Fruit fly (Drosophila melanogaster) whole organism, wandering third instar larva: ENCODE measurements around the gene Rhp.

Source experiments
- CG32264 ChIP-seq: fragments of 200-800 bp; sonication (Bioruptor generic); optimal IDR thresholded peaks from 2 replicates; lab custom pipeline; 2016; ENCODE audit warnings: missing biosample characterization, missing genetic modification characterization
- CG9705 ChIP-seq: fragments of 200-800 bp; sonication (Bioruptor generic); optimal IDR thresholded peaks from 2 replicates; lab custom pipeline; 2018; ENCODE audit warnings: missing biosample characterization, mild to moderate bottlenecking, missing genetic modification characterization
- Dfd ChIP-seq: fragments of >200 bp; optimal IDR thresholded peaks from 2 replicates; lab custom pipeline; 2017; ENCODE audit warnings: missing biosample characterization, missing genetic modification characterization
- Dif ChIP-seq: fragments of 200-275, 200-300 bp; sonication (Bioruptor generic); optimal IDR thresholded peaks from 2 replicates; lab custom pipeline; 2018; ENCODE audit warnings: missing biosample characterization, missing genetic modification characterization; ENCODE audit not compliant: partially characterized antibody
- GATAd ChIP-seq: sonication (Bioruptor generic); optimal IDR thresholded peaks from 2 replicates; lab custom pipeline; 2016; ENCODE audit warnings: missing biosample characterization, missing genetic modification characterization
- HLH106 ChIP-seq: fragments of 200-800 bp; optimal IDR thresholded peaks from 3 replicates; lab custom pipeline; 2019; ENCODE audit warnings: missing biosample characterization, mild to moderate bottlenecking, missing genetic modification characterization, moderate library complexity
- Hnf4 ChIP-seq: fragments of 200-800 bp; sonication (Bioruptor generic); optimal IDR thresholded peaks from 2 replicates; lab custom pipeline; 2016; ENCODE audit warnings: missing biosample characterization, mild to moderate bottlenecking, missing genetic modification characterization
- Hr78 ChIP-seq: fragments of >200 bp; optimal IDR thresholded peaks from 2 replicates; lab custom pipeline; 2017; ENCODE audit warnings: missing biosample characterization, missing genetic modification characterization
- Hr83 ChIP-seq: fragments of 200-300 bp; sonication (Bioruptor generic); optimal IDR thresholded peaks from 2 replicates; lab custom pipeline; 2016; ENCODE audit warnings: missing biosample characterization, mild to moderate bottlenecking, missing genetic modification characterization, moderate library complexity; ENCODE audit not compliant: poor library complexity, severe bottlenecking
- Jra ChIP-seq: sonication (Bioruptor generic); optimal IDR thresholded peaks from 2 replicates; lab custom pipeline; 2016; ENCODE audit warnings: missing biosample characterization, missing genetic modification characterization
- Mio ChIP-seq: sonication (Bioruptor generic); optimal IDR thresholded peaks from 2 replicates; lab custom pipeline; 2016; ENCODE audit warnings: missing biosample characterization, missing genetic modification characterization
- Myc ChIP-seq: fragments of >200 bp; optimal IDR thresholded peaks from 2 replicates; lab custom pipeline; 2017
- OdsH ChIP-seq: fragments of 200-800 bp; sonication (Bioruptor generic); optimal IDR thresholded peaks from 2 replicates; lab custom pipeline; 2016; ENCODE audit warnings: missing biosample characterization, mild to moderate bottlenecking, missing genetic modification characterization
- Rel ChIP-seq, 2 experiments: fragments of 200-800 bp; sonication (Bioruptor generic) in 1 of 2; optimal IDR thresholded peaks; 2 replicates in 1 of 2; 3 replicates in 1 of 2; lab custom pipeline; 2016 to 2019; ENCODE audit warnings: mild to moderate bottlenecking in 2 of 2, missing biosample characterization in 2 of 2, missing genetic modification characterization in 2 of 2, moderate library complexity in 1 of 2
- Vsx2 ChIP-seq: fragments of 200-300, 225-300 bp; sonication (Bioruptor generic); optimal IDR thresholded peaks from 2 replicates; lab custom pipeline; 2018; ENCODE audit warnings: missing biosample characterization, missing genetic modification characterization; ENCODE audit not compliant: partially characterized antibody
- br ChIP-seq: fragments of 200-800 bp; sonication (Bioruptor generic); optimal IDR thresholded peaks from 2 replicates; lab custom pipeline; 2016; ENCODE audit warnings: missing biosample characterization, missing genetic modification characterization
- brk ChIP-seq: fragments of 200-800 bp; sonication (Bioruptor generic); optimal IDR thresholded peaks from 2 replicates; lab custom pipeline; 2016; ENCODE audit warnings: missing biosample characterization, mild to moderate bottlenecking, missing genetic modification characterization
- dl ChIP-seq, 2 experiments: fragments of 175-275, 200-275 bp in 1 of 2; fragments of 200-275 bp in 1 of 2; sonication (Bioruptor generic); optimal IDR thresholded peaks; lab custom pipeline; 2018; ENCODE audit warnings: mild to moderate bottlenecking in 2 of 2, missing biosample characterization in 2 of 2, missing genetic modification characterization in 2 of 2, moderate library complexity in 2 of 2; ENCODE audit not compliant: partially characterized antibody in 2 of 2, insufficient read depth in 1 of 2
- ey ChIP-seq: fragments of 200-800 bp; sonication (Bioruptor generic); optimal IDR thresholded peaks from 2 replicates; lab custom pipeline; 2016; ENCODE audit warnings: missing biosample characterization, missing genetic modification characterization
- fru ChIP-seq: fragments of 200-800 bp; sonication (Bioruptor generic); optimal IDR thresholded peaks from 3 replicates; lab custom pipeline; 2016; ENCODE audit warnings: missing biosample characterization, mild to moderate bottlenecking, missing genetic modification characterization
- h ChIP-seq: fragments of 200-800 bp; sonication (Bioruptor generic); optimal IDR thresholded peaks from 3 replicates; lab custom pipeline; 2016; ENCODE audit warnings: missing biosample characterization, mild to moderate bottlenecking, missing genetic modification characterization
- jim ChIP-seq: fragments of 175-275, 200-325 bp; sonication (Bioruptor generic); optimal IDR thresholded peaks from 2 replicates; lab custom pipeline; 2016; ENCODE audit warnings: missing biosample characterization, mild to moderate bottlenecking, missing genetic modification characterization
- lola ChIP-seq: fragments of >200 bp; optimal IDR thresholded peaks from 2 replicates; lab custom pipeline; 2017; ENCODE audit warnings: missing biosample characterization, missing genetic modification characterization
- pan ChIP-seq: fragments of >200 bp; optimal IDR thresholded peaks from 2 replicates; lab custom pipeline; 2017
- rgr ChIP-seq: fragments of 200-800 bp; sonication (Bioruptor generic); optimal IDR thresholded peaks from 3 replicates; lab custom pipeline; 2016; ENCODE audit warnings: missing biosample characterization, mild to moderate bottlenecking, missing genetic modification characterization
- sage ChIP-seq: fragments of 200-800 bp; sonication (Bioruptor generic); optimal IDR thresholded peaks from 2 replicates; lab custom pipeline; 2016; ENCODE audit warnings: missing biosample characterization, mild to moderate bottlenecking, missing genetic modification characterization
- sv ChIP-seq: fragments of 200-800 bp; sonication (Bioruptor generic); optimal IDR thresholded peaks from 3 replicates; lab custom pipeline; 2016; ENCODE audit warnings: missing biosample characterization, missing genetic modification characterization
- tai ChIP-seq: sonication (Bioruptor generic); optimal IDR thresholded peaks from 2 replicates; lab custom pipeline; 2016; ENCODE audit warnings: missing biosample characterization, missing genetic modification characterization
- usp ChIP-seq: fragments of >200 bp; optimal IDR thresholded peaks from 2 replicates; lab custom pipeline; 2017; ENCODE audit warnings: missing biosample characterization, missing genetic modification characterization
- woc ChIP-seq: sonication (Bioruptor generic); optimal IDR thresholded peaks from 2 replicates; lab custom pipeline; 2016; ENCODE audit warnings: missing biosample characterization, mild to moderate bottlenecking, missing genetic modification characterization

Gene Rhp

dm6 chrX:15772663-15773062 lies 16.0 kb upstream of the Rhp start, which contains the start of gene CG43672:
Gene CG43672, plus strand, starts transcription at chrX:15772963.
- TF ChIP-seq dl (GFP tag; optimal IDR thresholded peaks at IDR 0.05; lab: Kevin White, UChicago; ENCODE audit: insufficient read depth in 1 of 2, partially characterized antibody in 2 of 2): no peak
- TF ChIP-seq Hr83 (GFP tag; lab: Kevin White, UChicago): no peak
- no peak for TF ChIP-seq Dfd (GFP tag; lab: Kevin White, UChicago)
- TF ChIP-seq HLH106 (tag; lab: Kevin White, UChicago): no peak
- TF ChIP-seq lola (GFP tag; lab: Kevin White, UChicago): no peak
- no peak for TF ChIP-seq br (GFP tag; lab: Kevin White, UChicago)
- TF ChIP-seq CG32264 (GFP tag; lab: Kevin White, UChicago): no peak

- TF ChIP-seq Hr83 (GFP tag; lab: Kevin White, UChicago) (no peak), Hnf4 (GFP tag; lab: Kevin White, UChicago) (no peak), brk (GFP tag; lab: Kevin White, UChicago) (no peak), rgr (GFP tag; lab: Kevin White, UChicago) (no peak), CG32264 (GFP tag; lab: Kevin White, UChicago) (no peak), woc (no peak), lola (GFP tag; lab: Kevin White, UChicago) (no peak), ey (GFP tag; lab: Kevin White, UChicago) (no peak), Mio (GFP tag; lab: Kevin White, UChicago) (no peak), pan (lab: Kevin White, UChicago) (no peak), HLH106 (tag; lab: Kevin White, UChicago) (no peak)
- TF ChIP-seq, all 38 proteins: peak for 0
These were observed 9.9 kb upstream of the Rhp start, which contains the start of gene CG43673 for dm6 chrX:15778846-15779245. Gene CG43673, plus strand, starts transcription at chrX:15779146.

DNA sequence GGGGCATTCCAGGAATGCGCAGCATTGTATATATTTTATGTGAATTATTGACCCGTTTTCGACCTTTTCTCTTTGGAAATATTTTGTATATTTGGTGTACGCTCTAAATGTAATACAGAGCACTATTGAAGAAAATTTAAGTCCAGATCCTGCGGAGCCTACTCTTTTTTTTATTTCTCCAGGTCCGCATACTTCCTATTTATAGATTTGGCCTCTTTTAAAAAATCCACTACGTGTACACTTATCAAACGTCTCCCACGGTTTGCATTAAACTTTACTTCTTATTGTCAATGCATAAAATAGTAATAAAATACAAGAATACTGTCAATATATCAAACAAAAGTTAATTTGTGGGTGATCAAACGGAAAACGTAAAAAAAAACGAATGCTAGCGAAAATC lies 5.1 kb upstream of the Rhp start, which contains the start of gene Efhc1.1:
Gene Efhc1.1 (minus strand): TSS at position 101 of the 400 bp plus-strand sequence.
- TF ChIP-seq tai (no peak), sv (GFP tag; lab: Kevin White, UChicago) (no peak), Vsx2 (GFP tag; lab: Kevin White, UChicago) (no peak), jim (GFP tag; lab: Kevin White, UChicago) (no peak), sage (GFP tag; lab: Kevin White, UChicago) (no peak), lola (GFP tag; lab: Kevin White, UChicago) (no peak), CG9705 (no peak), usp (no peak), br (GFP tag; lab: Kevin White, UChicago) (no peak), HLH106 (tag; lab: Kevin White, UChicago) (no peak), h (no peak), Myc (lab: Kevin White, UChicago) (no peak)

DNA sequence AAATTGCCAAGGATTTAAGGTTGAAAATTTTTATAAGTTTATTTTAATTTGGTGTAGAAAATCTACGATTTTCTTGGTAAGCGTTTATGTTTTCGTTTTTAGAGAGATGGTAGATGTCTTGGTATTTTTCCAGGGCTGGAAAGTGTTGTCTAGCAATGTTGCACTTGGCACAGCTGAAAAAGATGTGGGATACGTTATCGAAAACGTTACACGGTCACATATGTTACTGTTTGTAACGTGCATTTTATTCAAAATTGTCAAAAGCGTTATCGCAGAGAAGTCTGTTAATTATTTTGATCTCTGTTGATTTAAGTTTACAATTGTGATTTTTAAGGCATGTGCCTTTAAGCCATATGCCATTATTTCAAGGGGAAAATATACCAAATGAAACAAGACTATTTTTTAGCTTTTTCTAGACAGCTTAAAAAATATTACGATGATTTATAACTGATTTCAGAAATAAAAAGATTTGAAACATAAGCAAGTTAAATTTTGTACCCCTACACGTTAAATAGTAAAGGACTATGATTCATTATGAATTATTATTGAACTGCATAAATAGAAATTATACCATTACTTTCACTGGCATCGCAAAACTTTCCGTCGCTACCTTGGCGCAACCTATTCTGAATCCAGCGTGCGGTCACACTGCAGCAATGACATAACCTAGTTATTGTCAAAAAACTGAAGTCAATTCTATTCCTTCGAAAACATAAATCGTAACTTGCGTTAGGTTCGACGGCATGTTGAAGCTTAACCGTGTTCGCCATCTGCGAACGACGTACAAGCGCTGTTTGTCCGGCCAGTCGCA lies 3.1 kb upstream of the Rhp start, which contains the start of the genes Paf-AHalpha and mRpS30:
Gene Paf-AHalpha (minus strand): TSS at position 155 of the 811 bp plus-strand sequence.
Gene mRpS30 (plus strand): TSS at position 619 of the 811 bp plus-strand sequence.
- TF ChIP-seq Jra (GFP tag; lab: Kevin White, UChicago) (peak; percentile 22), fru (GFP tag; lab: Kevin White, UChicago) (no peak), Hr83 (GFP tag; lab: Kevin White, UChicago) (peak; percentile 45)

DNA sequence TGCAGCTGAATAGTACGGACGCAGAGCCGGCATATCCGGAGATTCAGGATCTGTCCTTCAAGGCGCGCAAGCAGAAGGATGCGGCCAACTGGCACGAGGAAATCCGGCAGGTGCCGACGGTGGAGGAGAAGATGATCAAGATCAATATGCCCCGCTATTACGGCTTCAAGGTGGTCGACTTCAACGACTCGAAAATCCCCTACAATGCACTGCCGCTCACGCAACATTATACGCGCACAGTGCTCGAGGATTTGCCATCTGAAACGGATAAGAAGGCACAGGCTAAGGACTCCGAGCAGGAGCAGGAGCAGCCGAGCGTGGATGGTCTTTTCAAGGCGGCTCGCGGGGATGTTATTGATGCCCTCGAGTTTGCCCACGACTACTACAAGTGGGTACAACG lies 2.5 kb upstream of the Rhp start:
- TF ChIP-seq Rel (GFP tag; optimal IDR thresholded peaks at IDR 0.05; lab: Kevin White, UChicago): no peak
- no peak for TF ChIP-seq Rel (tag; optimal IDR thresholded peaks at IDR 0.05; lab: Kevin White, UChicago)
- TF ChIP-seq h: no peak
- TF ChIP-seq GATAd (GFP tag; lab: Kevin White, UChicago): no peak
- no peak for TF ChIP-seq Dif (GFP tag; lab: Kevin White, UChicago)
- TF ChIP-seq rgr (GFP tag; lab: Kevin White, UChicago): no peak
- no peak for TF ChIP-seq OdsH (GFP tag; lab: Kevin White, UChicago)
- TF ChIP-seq Hr78 (GFP tag; lab: Kevin White, UChicago): no peak
